ENCODE assay signal across 5 worm cellular contexts in the genomic region with DNA sequence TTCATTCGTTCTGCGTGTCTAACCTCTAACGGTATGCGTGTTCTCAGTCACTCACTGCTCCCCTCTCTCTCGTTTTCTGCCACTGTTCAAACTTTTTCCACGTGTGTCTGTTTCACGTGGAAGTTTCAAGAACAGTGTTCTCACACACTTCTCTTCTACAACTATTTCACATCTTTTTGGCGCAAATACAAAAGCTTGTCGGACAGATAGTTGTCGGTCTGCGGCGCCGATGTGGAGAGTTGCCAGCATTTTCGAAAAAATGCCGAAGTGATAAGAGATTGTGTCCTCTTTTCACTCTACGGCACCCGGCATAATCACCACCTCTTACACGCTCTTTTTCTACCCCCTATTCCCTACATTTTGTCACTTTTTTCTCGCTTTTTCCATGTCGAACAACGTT.
TF ChIP-seq lines count a peak whose summit lies in the region.

No protein-coding gene starts in this region.

TF ChIP-seq in whole organism, L1 larva, 84 proteins besides CTCF, POLR2A, EP300 and RAD21:
- peak; percentile 41 for TF ChIP-seq elt-2 (tag; optimal IDR thresholded peaks at IDR 0.05; lab: Kevin White, UChicago)
- no peak for TF ChIP-seq elt-3 (tag; optimal IDR thresholded peaks at IDR 0.05; lab: Kevin White, UChicago)
- TF ChIP-seq efl-1 (optimal IDR thresholded peaks at IDR 0.05; lab: Kevin White, UChicago): no peak
- peak in 1 of 2 experiments; percentile 42 for TF ChIP-seq efl-1 (GFP tag; optimal IDR thresholded peaks at IDR 0.05 in 1 of 2; lab: Kevin White, UChicago)

TF ChIP-seq in whole organism, L2 larva, 48 proteins besides CTCF, POLR2A, EP300 and RAD21:
- TF ChIP-seq F13H6.1 (tag; optimal IDR thresholded peaks at IDR 0.05; lab: Kevin White, UChicago): peak; percentile 53
- TF ChIP-seq fos-1 (tag; optimal IDR thresholded peaks at IDR 0.05; lab: Kevin White, UChicago): peak; percentile 16
- TF ChIP-seq egl-27 (tag; optimal IDR thresholded peaks at IDR 0.05; lab: Kevin White, UChicago): no peak
- TF ChIP-seq unc-39 (tag; optimal IDR thresholded peaks at IDR 0.05; lab: Kevin White, UChicago): no peak
- TF ChIP-seq crh-2 (tag; optimal IDR thresholded peaks at IDR 0.05; lab: Kevin White, UChicago): peak; percentile 12

TF ChIP-seq in whole organism, L3 larva, 47 proteins besides CTCF, POLR2A, EP300 and RAD21:
- TF ChIP-seq unc-62 (GFP tag; optimal IDR thresholded peaks at IDR 0.05; lab: Kevin White, UChicago) (no peak), pha-4 (tag; optimal IDR thresholded peaks at IDR 0.05; lab: Kevin White, UChicago) (peak; percentile 31), elt-1 (tag; optimal IDR thresholded peaks at IDR 0.05; lab: Kevin White, UChicago) (no peak), eor-1 (tag; optimal IDR thresholded peaks at IDR 0.05; lab: Kevin White, UChicago) (no peak), lin-39 (tag; optimal IDR thresholded peaks at IDR 0.05; lab: Kevin White, UChicago) (no peak), elt-2 (tag; optimal IDR thresholded peaks at IDR 0.05; lab: Kevin White, UChicago) (peak; percentile 79), ceh-82 (tag; optimal IDR thresholded peaks at IDR 0.05; lab: Kevin White, UChicago) (no peak), pqm-1 (tag; optimal IDR thresholded peaks at IDR 0.05; lab: Kevin White, UChicago) (peak; percentile 14), zag-1 (tag; optimal IDR thresholded peaks at IDR 0.05; lab: Kevin White, UChicago) (no peak), ama-1 (optimal IDR thresholded peaks at IDR 0.05; lab: Kevin White, UChicago) (no peak)

TF ChIP-seq in whole organism, L4 larva, 104 proteins besides CTCF, POLR2A, EP300 and RAD21:
- no peak for TF ChIP-seq lir-3 (tag; optimal IDR thresholded peaks at IDR 0.05; lab: Kevin White, UChicago)
- TF ChIP-seq nhr-77 (tag; optimal IDR thresholded peaks at IDR 0.05; lab: Kevin White, UChicago): peak; percentile 0
- peak; percentile 53 for TF ChIP-seq mep-1 (tag; optimal IDR thresholded peaks at IDR 0.05; lab: Kevin White, UChicago)
- TF ChIP-seq ceh-82 (tag; optimal IDR thresholded peaks at IDR 0.05; lab: Kevin White, UChicago): no peak
- peak; percentile 68 for TF ChIP-seq dmd-6 (GFP tag; IDR thresholded peaks at IDR 0.05; lab: Robert Waterston, UW)
- TF ChIP-seq php-3 (GFP tag; IDR thresholded peaks at IDR 0.05; lab: Robert Waterston, UW): no peak
- TF ChIP-seq ama-1 (optimal IDR thresholded peaks at IDR 0.05; lab: Kevin White, UChicago): peak; percentile 6
- TF ChIP-seq mes-2 (tag; optimal IDR thresholded peaks at IDR 0.05; lab: Kevin White, UChicago; ENCODE audit: poor library complexity, severe bottlenecking): no peak
- TF ChIP-seq sdz-12 (GFP tag; optimal IDR thresholded peaks at IDR 0.05; lab: Kevin White, UChicago): no peak
- TF ChIP-seq ctbp-1 (GFP tag; IDR thresholded peaks at IDR 0.05; lab: Robert Waterston, UW): no peak
- no peak for TF ChIP-seq T20F7.1 (GFP tag; optimal IDR thresholded peaks at IDR 0.05; lab: Kevin White, UChicago)
- TF ChIP-seq ceh-32 (tag; optimal IDR thresholded peaks at IDR 0.05; lab: Kevin White, UChicago; ENCODE audit: poor library complexity): no peak
- no peak for TF ChIP-seq nhr-6 (tag; optimal IDR thresholded peaks at IDR 0.05; lab: Kevin White, UChicago)
- peak in 1 of 2 experiments; percentile 1 for TF ChIP-seq mdl-1 (tag; optimal IDR thresholded peaks at IDR 0.05; lab: Kevin White, UChicago)
- TF ChIP-seq hlh-11 (tag; optimal IDR thresholded peaks at IDR 0.05; lab: Kevin White, UChicago): peak; percentile 75
- TF ChIP-seq dve-1 (tag; optimal IDR thresholded peaks at IDR 0.05; lab: Kevin White, UChicago; ENCODE audit: insufficient read depth): peak; percentile 15
- TF ChIP-seq jun-1 (tag; optimal IDR thresholded peaks at IDR 0.05; lab: Kevin White, UChicago): no peak
- TF ChIP-seq unc-62 (GFP tag; optimal IDR thresholded peaks at IDR 0.05 in 1 of 2; lab: Kevin White, UChicago): peak in 1 of 2 experiments; percentile 86
- no peak for TF ChIP-seq unc-62 (tag; optimal IDR thresholded peaks at IDR 0.05; lab: Kevin White, UChicago)
- peak; percentile 41 for TF ChIP-seq mxl-3 (GFP tag; optimal IDR thresholded peaks at IDR 0.05; lab: Kevin White, UChicago)
- TF ChIP-seq ceh-62 (tag; optimal IDR thresholded peaks at IDR 0.05; lab: Kevin White, UChicago): no peak
- TF ChIP-seq hif-1 (tag; optimal IDR thresholded peaks at IDR 0.05; lab: Kevin White, UChicago): no peak
- peak; percentile 79 for TF ChIP-seq nhr-28 (tag; optimal IDR thresholded peaks at IDR 0.05; lab: Kevin White, UChicago)
- TF ChIP-seq pqm-1 (tag; optimal IDR thresholded peaks at IDR 0.05; lab: Kevin White, UChicago): peak; percentile 59
- TF ChIP-seq snpc-4 (tag; optimal IDR thresholded peaks at IDR 0.05; lab: Kevin White, UChicago): no peak
- no peak for TF ChIP-seq daf-16 (GFP tag; optimal IDR thresholded peaks at IDR 0.05; lab: Kevin White, UChicago)
- peak; percentile 32 for TF ChIP-seq daf-16 (tag; optimal IDR thresholded peaks at IDR 0.05; lab: Kevin White, UChicago)
- TF ChIP-seq T26A8.4 (GFP tag; IDR thresholded peaks at IDR 0.05; lab: Robert Waterston, UW): no peak
- peak; percentile 47 for TF ChIP-seq hlh-30 (tag; optimal IDR thresholded peaks at IDR 0.05; lab: Kevin White, UChicago; ENCODE audit: insufficient read depth)

TF ChIP-seq in whole organism, young adult, 124 proteins besides CTCF, POLR2A, EP300 and RAD21:
- TF ChIP-seq C06A6.2 (GFP tag; conservative IDR thresholded peaks at IDR 0.05; lab: Robert Waterston, UW) (no peak), nhr-27 (tag; optimal IDR thresholded peaks at IDR 0.05; lab: Kevin White, UChicago) (no peak), let-607 (tag; optimal IDR thresholded peaks at IDR 0.05; lab: Kevin White, UChicago) (peak; percentile 41 to 86), cebp-2 (GFP tag; IDR thresholded peaks at IDR 0.05; lab: Robert Waterston, UW) (0 out of 2 replicates have a peak, but pooled peaks have one; percentile 69), nhr-80 (tag; optimal IDR thresholded peaks at IDR 0.05; lab: Kevin White, UChicago) (peak; percentile 85), let-526 (GFP tag; IDR thresholded peaks at IDR 0.05; lab: Robert Waterston, UW) (peak; percentile 12; the same call in 1 of the 2 replicates), ceh-58 (GFP tag; IDR thresholded peaks at IDR 0.05; lab: Robert Waterston, UW) (no peak), tbp1 (GFP tag; optimal IDR thresholded peaks at IDR 0.05; lab: Kevin White, UChicago) (no peak), mcd-1 (GFP tag; IDR thresholded peaks at IDR 0.05; lab: Robert Waterston, UW) (no peak), attf-5 (GFP tag; optimal IDR thresholded peaks at IDR 0.05; lab: Kevin White, UChicago) (peak; percentile 25)
